Fruit fly (Drosophila melanogaster): ENCODE data around the gene Mrm2.

DNA sequence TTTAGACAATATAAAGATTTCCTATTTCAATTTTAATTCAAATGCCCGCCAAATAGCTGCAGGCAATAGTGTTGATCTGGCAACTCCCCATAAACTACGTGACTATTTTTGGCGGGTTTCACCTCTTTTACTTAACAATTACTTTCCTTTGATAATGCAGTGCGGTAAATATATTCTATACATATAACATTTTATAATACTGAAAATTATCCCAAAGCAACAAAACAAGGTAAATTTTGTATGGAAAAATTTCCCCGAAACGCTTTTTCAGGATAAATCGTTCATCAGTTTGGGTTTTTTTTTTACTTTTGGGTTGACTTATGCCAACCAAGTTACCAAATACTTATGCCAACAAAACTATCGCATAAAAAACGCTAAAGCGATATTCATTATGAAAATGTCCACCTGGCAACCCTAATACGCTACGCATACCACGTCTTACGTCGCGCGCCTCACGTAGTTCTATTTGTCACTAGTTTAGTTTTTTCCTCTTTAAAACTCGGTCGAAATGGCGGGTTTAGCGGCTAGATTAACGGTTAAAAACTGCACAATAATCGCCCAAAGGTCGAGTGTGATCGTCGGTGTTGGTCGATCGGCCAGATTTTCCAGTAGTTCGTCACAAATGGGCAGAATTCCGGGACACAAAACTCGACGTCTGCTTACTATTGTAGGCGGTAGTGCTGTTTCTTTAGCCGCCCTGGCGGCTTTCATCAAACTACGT is 14.4 kb upstream of the Mrm2 start, which contains the start of gene MICU3:
- TF ChIP-seq CG8478 (optimal IDR thresholded peaks at IDR 0.05), result no peak
- no peak for TF ChIP-seq CTCF (optimal IDR thresholded peaks at IDR 0.05)
